Fruit fly (Drosophila melanogaster) whole organism, embryonic: Measurements from ENCODE around the gene CG42404.
A peak's percentile ranks its signal among the peaks of the same experiment; 100 is the strongest.

Experiments used
- BEAF-32 ChIP-seq: fragments of 200-800 bp; sonication (Bioruptor generic); optimal IDR thresholded peaks from 3 replicates; lab custom pipeline; 2017; ENCODE audit warnings: missing biosample characterization, missing genetic modification characterization, mild to moderate bottlenecking, moderate library complexity, missing genetic modification reagents
- BtbVII ChIP-seq: fragments of 200-800 bp; sonication (Bioruptor generic); optimal IDR thresholded peaks from 3 replicates; lab custom pipeline; 2017; ENCODE audit warnings: missing biosample characterization, mild to moderate bottlenecking, missing genetic modification characterization
- Bteb2 ChIP-seq: fragments of 200-800 bp; sonication (Bioruptor generic); optimal IDR thresholded peaks from 2 replicates; lab custom pipeline; 2016; ENCODE audit warnings: missing biosample characterization, missing genetic modification characterization
- CG1024 ChIP-seq: fragments of 200-800 bp; sonication (Bioruptor generic); IDR thresholded peaks from 2 replicates; pipeline ENCODE4 v1.3.6; 2022; ENCODE audit warnings: missing biosample characterization, missing genetic modification characterization
- CG10565 ChIP-seq: fragments of 200-800 bp; sonication (Bioruptor generic); optimal IDR thresholded peaks from 3 replicates; lab custom pipeline; 2016; ENCODE audit warnings: missing biosample characterization, mild to moderate bottlenecking, missing genetic modification characterization
- CG11456 ChIP-seq: fragments of 200-800 bp; sonication (Bioruptor generic); IDR thresholded peaks from 3 replicates; pipeline ENCODE4 v1.3.6; 2022; ENCODE audit warnings: missing biosample characterization, missing genetic modification characterization
- CG11696 ChIP-seq: fragments of 200-800 bp; sonication (Bioruptor generic); IDR thresholded peaks from 2 replicates; pipeline ENCODE4 v1.3.6; 2022; ENCODE audit warnings: missing biosample characterization, missing genetic modification characterization
- CG12155 ChIP-seq: fragments of 200-800 bp; sonication (Bioruptor generic); optimal IDR thresholded peaks from 3 replicates; lab custom pipeline; 2016; ENCODE audit warnings: missing biosample characterization, missing genetic modification characterization
- CG12391 ChIP-seq: fragments of 200-800 bp; sonication (Bioruptor generic); optimal IDR thresholded peaks from 3 replicates; lab custom pipeline; 2018; ENCODE audit warnings: missing biosample characterization, mild to moderate bottlenecking, missing genetic modification characterization, moderate library complexity
- CG13123 ChIP-seq: fragments of 200-800 bp; sonication (Bioruptor generic); optimal IDR thresholded peaks from 2 replicates; lab custom pipeline; 2016; ENCODE audit warnings: missing biosample characterization, missing genetic modification characterization
- CG13775 ChIP-seq: fragments of 200-800 bp; sonication (Bioruptor generic); optimal IDR thresholded peaks from 3 replicates; lab custom pipeline; 2017; ENCODE audit warnings: missing biosample characterization, mild to moderate bottlenecking, missing genetic modification characterization
- CG17361 ChIP-seq: fragments of 200-800 bp; sonication (Bioruptor generic); IDR thresholded peaks from 3 replicates; pipeline ENCODE4 v1.3.6; 2022; ENCODE audit warnings: missing biosample characterization, missing genetic modification characterization
- CG17385 ChIP-seq: fragments of 200-800 bp; sonication (Bioruptor generic); optimal IDR thresholded peaks from 3 replicates; lab custom pipeline; 2018; ENCODE audit warnings: missing biosample characterization, mild to moderate bottlenecking, missing genetic modification characterization
- CG18262 ChIP-seq: fragments of 200-800 bp; optimal IDR thresholded peaks from 3 replicates; lab custom pipeline; 2019; ENCODE audit warnings: missing biosample characterization, mild to moderate bottlenecking, missing genetic modification characterization, moderate library complexity
- CG18476 ChIP-seq: fragments of 200-800 bp; sonication (Bioruptor generic); optimal IDR thresholded peaks from 2 replicates; lab custom pipeline; 2016; ENCODE audit warnings: missing biosample characterization, mild to moderate bottlenecking, missing genetic modification characterization
- CG31224 ChIP-seq: fragments of 200-800 bp; sonication (Bioruptor generic); IDR thresholded peaks from 2 replicates; pipeline ENCODE4 v1.3.6; 2022; ENCODE audit warnings: missing biosample characterization, missing genetic modification characterization
- CG34376 ChIP-seq: fragments of 200-800 bp; sonication (Bioruptor generic); optimal IDR thresholded peaks from 2 replicates; lab custom pipeline; 2018; ENCODE audit warnings: missing biosample characterization, mild to moderate bottlenecking, missing genetic modification characterization
- CG6683 ChIP-seq: fragments of 200-800 bp; sonication (Bioruptor generic); optimal IDR thresholded peaks from 2 replicates; lab custom pipeline; 2017; ENCODE audit warnings: missing biosample characterization, mild to moderate bottlenecking, missing genetic modification characterization, missing genetic modification reagents
- CG6689 ChIP-seq: fragments of 200-800 bp; sonication (Bioruptor generic); IDR thresholded peaks from 2 replicates; pipeline ENCODE4 v1.3.6; 2022; ENCODE audit warnings: missing biosample characterization, missing genetic modification characterization
- CG8388 ChIP-seq: fragments of 200-800 bp; sonication (Bioruptor generic); optimal IDR thresholded peaks from 2 replicates; lab custom pipeline; 2019; ENCODE audit warnings: missing biosample characterization, mild to moderate bottlenecking, missing genetic modification characterization, moderate library complexity
- CkIIα-i1 ChIP-seq: fragments of 200-800 bp; sonication (Bioruptor generic); IDR thresholded peaks from 2 replicates; pipeline ENCODE4 v1.3.6; 2022; ENCODE audit warnings: missing biosample characterization, missing genetic modification characterization
- Dbx ChIP-seq: fragments of 200-800 bp; sonication (Bioruptor generic); IDR thresholded peaks from 3 replicates; pipeline ENCODE4 v1.3.6; 2022; ENCODE audit warnings: missing biosample characterization, missing genetic modification characterization
- Dip2 ChIP-seq: fragments of 200-800 bp; sonication (Bioruptor generic); IDR thresholded peaks from 2 replicates; pipeline ENCODE4 v1.3.6; 2022; ENCODE audit warnings: missing biosample characterization, missing genetic modification characterization
- Dp ChIP-seq: fragments of 200-800 bp; sonication (Bioruptor generic); optimal IDR thresholded peaks from 2 replicates; lab custom pipeline; 2018; ENCODE audit warnings: missing biosample characterization, mild to moderate bottlenecking, missing genetic modification characterization, moderate library complexity
- Drgx ChIP-seq: fragments of 200-800 bp; sonication (Bioruptor generic); IDR thresholded peaks from 2 replicates; pipeline ENCODE4 v1.3.6; 2022; ENCODE audit warnings: missing biosample characterization, missing genetic modification characterization
- Gsc ChIP-seq: fragments of 200-800 bp; sonication (Bioruptor generic); IDR thresholded peaks from 2 replicates; pipeline ENCODE4 v1.3.6; 2022; ENCODE audit warnings: missing biosample characterization, missing genetic modification characterization
- HLH54F ChIP-seq: fragments of 200-800 bp; sonication (Bioruptor generic); optimal IDR thresholded peaks from 3 replicates; lab custom pipeline; 2016; ENCODE audit warnings: missing biosample characterization, missing genetic modification characterization
- Optix ChIP-seq: fragments of 200-800 bp; sonication (Bioruptor generic); IDR thresholded peaks from 3 replicates; pipeline ENCODE4 v1.3.6; 2022; ENCODE audit warnings: missing biosample characterization, missing genetic modification characterization
- YL-1 ChIP-seq: fragments of 200-800 bp; sonication (Bioruptor generic); optimal IDR thresholded peaks from 3 replicates; lab custom pipeline; 2017; ENCODE audit warnings: missing biosample characterization, mild to moderate bottlenecking, missing genetic modification characterization
- ab ChIP-seq: fragments of 200-800 bp; sonication (Bioruptor generic); optimal IDR thresholded peaks from 2 replicates; lab custom pipeline; 2016; ENCODE audit warnings: missing biosample characterization, missing genetic modification characterization
- ase ChIP-seq: fragments of 200-800 bp; sonication (Bioruptor generic); IDR thresholded peaks from 3 replicates; pipeline ENCODE4 v1.3.6; 2022; ENCODE audit warnings: missing biosample characterization, missing genetic modification characterization
- bbx ChIP-seq: fragments of 200-800 bp; sonication (Bioruptor generic); IDR thresholded peaks from 2 replicates; pipeline ENCODE4 v1.3.6; 2022; ENCODE audit warnings: missing biosample characterization, missing genetic modification characterization; ENCODE audit not compliant: partially characterized antibody
- cad ChIP-seq: fragments of >200 bp; optimal IDR thresholded peaks from 2 replicates; lab custom pipeline; 2017; ENCODE audit warnings: missing biosample characterization, missing genetic modification characterization
- cg ChIP-seq: fragments of 200-800 bp; sonication (Bioruptor generic); optimal IDR thresholded peaks from 3 replicates; lab custom pipeline; 2019; ENCODE audit warnings: missing biosample characterization, mild to moderate bottlenecking, missing genetic modification characterization, moderate library complexity
- corto ChIP-seq: fragments of 200-800 bp; sonication (Bioruptor generic); optimal IDR thresholded peaks from 2 replicates; lab custom pipeline; 2016; ENCODE audit warnings: missing biosample characterization, mild to moderate bottlenecking, missing genetic modification characterization, moderate library complexity
- crc ChIP-seq: fragments of 200-800 bp; sonication (Bioruptor generic); optimal IDR thresholded peaks from 2 replicates; lab custom pipeline; 2016; ENCODE audit warnings: missing biosample characterization, missing genetic modification characterization
- dmrt11E ChIP-seq: fragments of 200-800 bp; sonication (Bioruptor generic); optimal IDR thresholded peaks from 3 replicates; lab custom pipeline; 2018; ENCODE audit warnings: missing biosample characterization, mild to moderate bottlenecking, missing genetic modification characterization, moderate library complexity
- fd64A ChIP-seq: fragments of 200-800 bp; sonication (Bioruptor generic); optimal IDR thresholded peaks from 3 replicates; lab custom pipeline; 2018; ENCODE audit warnings: missing biosample characterization, mild to moderate bottlenecking, missing genetic modification characterization
- fru ChIP-seq: fragments of >200 bp; optimal IDR thresholded peaks from 2 replicates; lab custom pipeline; 2017
- ken ChIP-seq: fragments of 200-800 bp; sonication (Bioruptor generic); IDR thresholded peaks from 3 replicates; pipeline ENCODE4 v1.3.6; 2022; ENCODE audit warnings: missing biosample characterization, missing genetic modification characterization
- lab ChIP-seq: fragments of 200-800 bp; sonication (Bioruptor generic); optimal IDR thresholded peaks from 3 replicates; lab custom pipeline; 2017; ENCODE audit warnings: missing biosample characterization, missing genetic modification characterization, mild to moderate bottlenecking, moderate library complexity, missing genetic modification reagents
- luna ChIP-seq: fragments of 200-800 bp; sonication (Bioruptor generic); optimal IDR thresholded peaks from 2 replicates; lab custom pipeline; 2016; ENCODE audit warnings: missing biosample characterization, missing genetic modification characterization
- org-1 ChIP-seq: fragments of 200-800 bp; sonication (Bioruptor generic); optimal IDR thresholded peaks from 2 replicates; lab custom pipeline; 2017; ENCODE audit warnings: missing biosample characterization, missing genetic modification characterization
- pb ChIP-seq: fragments of 200-800 bp; sonication (Bioruptor generic); optimal IDR thresholded peaks from 3 replicates; lab custom pipeline; 2016; ENCODE audit warnings: missing biosample characterization, missing genetic modification characterization
- pho ChIP-seq: fragments of 200-800 bp; sonication (Bioruptor generic); optimal IDR thresholded peaks from 2 replicates; lab custom pipeline; 2016; ENCODE audit warnings: missing biosample characterization, missing genetic modification characterization
- psq ChIP-seq: fragments of 200-800 bp; sonication (Bioruptor generic); optimal IDR thresholded peaks from 2 replicates; lab custom pipeline; 2017; ENCODE audit warnings: missing biosample characterization, missing genetic modification characterization
- rib ChIP-seq: fragments of 200-800 bp; sonication (Bioruptor generic); IDR thresholded peaks from 2 replicates; pipeline ENCODE4 v1.3.6; 2022; ENCODE audit warnings: missing biosample characterization, missing genetic modification characterization
- sug ChIP-seq: fragments of 200-800 bp; optimal IDR thresholded peaks from 2 replicates; lab custom pipeline; 2019; ENCODE audit warnings: missing biosample characterization, mild to moderate bottlenecking, missing genetic modification characterization, moderate library complexity
- toy ChIP-seq: fragments of 200-800 bp; sonication (Bioruptor generic); IDR thresholded peaks from 2 replicates; pipeline ENCODE4 v1.3.6; 2022; ENCODE audit warnings: missing biosample characterization, missing genetic modification characterization
- twi ChIP-seq: fragments of 200-800 bp; optimal IDR thresholded peaks from 2 replicates; lab custom pipeline; 2019; ENCODE audit warnings: missing biosample characterization, mild to moderate bottlenecking, missing genetic modification characterization, moderate library complexity

Gene CG42404

DNA sequence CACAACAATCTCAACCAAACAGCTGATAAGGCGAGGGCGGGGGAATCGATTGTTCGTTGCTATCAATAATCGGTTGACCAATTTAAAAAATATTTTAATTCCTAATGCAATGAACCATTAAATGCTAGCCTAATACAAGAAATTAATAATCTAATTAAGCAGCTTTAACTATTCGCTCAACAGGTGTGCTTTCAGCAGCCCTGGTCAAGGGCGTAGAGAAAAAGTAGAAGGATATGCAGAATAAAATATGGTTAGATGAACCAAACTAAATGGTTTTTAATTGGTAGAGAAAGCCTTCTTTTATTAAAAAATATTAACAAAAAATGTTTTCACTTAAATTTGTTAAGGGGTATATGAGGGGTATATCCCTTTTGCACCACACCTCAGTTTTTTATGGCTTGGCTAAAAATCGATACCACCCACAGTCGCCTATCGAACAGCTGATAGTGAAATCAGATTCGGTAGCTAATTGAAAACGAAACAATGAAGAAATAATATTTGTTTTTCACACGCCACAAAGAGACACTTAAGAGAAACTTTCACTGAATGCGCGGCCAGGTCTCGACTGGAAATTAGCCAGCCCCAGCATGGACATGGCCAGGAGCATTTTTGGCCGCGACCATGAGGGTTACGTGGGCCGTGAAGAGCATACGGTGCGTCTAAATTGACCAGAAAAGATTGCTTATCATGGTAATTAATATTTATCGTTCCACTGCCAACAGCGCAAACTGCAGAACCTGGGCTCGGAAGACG lies 30.9 kb upstream of the CG42404 start, which contains the start of the genes SIDL and CG12241 (continued):
- TF ChIP-seq CG12155 (GFP tag; lab: Kevin White, UChicago) (peak; percentile 60), BtbVII (peak; percentile 82), bbx (GFP tag; lab: Robert Waterston, UW) (no peak), Dbx (GFP tag; lab: Robert Waterston, UW) (peak; percentile 94), dmrt11E (tag; lab: Kevin White, UChicago) (peak; percentile 12), CG17385 (no peak), Dip2 (GFP tag; lab: Robert Waterston, UW) (0 out of 2 replicates have a peak, but pooled peaks have one; percentile 44), YL-1 (GFP tag; lab: Kevin White, UChicago) (peak; percentile 43), CG34376 (GFP tag; lab: Kevin White, UChicago) (peak; percentile 71), lab (no peak), Gsc (GFP tag; lab: Robert Waterston, UW) (peak; percentile 78), crc (GFP tag; lab: Kevin White, UChicago) (peak; percentile 67), CG18262 (tag; lab: Kevin White, UChicago) (peak; percentile 90), fd64A (GFP tag; lab: Kevin White, UChicago) (no peak), ase (GFP tag; lab: Robert Waterston, UW) (peak; percentile 91), CG6683 (GFP tag; lab: Kevin White, UChicago) (peak; percentile 57), ken (GFP tag; lab: Robert Waterston, UW) (peak; percentile 61; the same call in 1 of the 3 replicates), CG11696 (GFP tag; lab: Robert Waterston, UW) (peak; percentile 88), sug (peak; percentile 75), CG13123 (GFP tag; lab: Kevin White, UChicago) (peak; percentile 18), luna (GFP tag; lab: Kevin White, UChicago) (peak; percentile 75), cg (GFP tag; lab: Kevin White, UChicago) (no peak), CkIIα-i1 (GFP tag; lab: Robert Waterston, UW) (no peak), CG31224 (peak; percentile 87), org-1 (GFP tag; lab: Kevin White, UChicago) (peak; percentile 11), pho (GFP tag; lab: Kevin White, UChicago) (peak; percentile 79), corto (GFP tag; lab: Kevin White, UChicago) (no peak), rib (GFP tag; lab: Robert Waterston, UW) (peak; percentile 91), CG12391 (peak; percentile 72), CG17361 (peak; percentile 93), ab (no peak), CG13775 (GFP tag; lab: Kevin White, UChicago) (peak; percentile 76), HLH54F (GFP tag; lab: Kevin White, UChicago) (peak; percentile 59), CG1024 (peak; percentile 87), CG18476 (peak; percentile 86), psq (peak; percentile 13), CG8388 (peak; percentile 64), CG11456 (GFP tag; lab: Robert Waterston, UW) (peak; percentile 93), pb (GFP tag; lab: Kevin White, UChicago) (peak; percentile 73), CG6689 (GFP tag; lab: Robert Waterston, UW) (peak; percentile 96), Bteb2 (peak; percentile 63), Drgx (peak; percentile 96), Dp (GFP tag; lab: Kevin White, UChicago) (peak; percentile 54), cad (GFP tag; lab: Kevin White, UChicago) (no peak), fru (no peak), Optix (peak; percentile 23; the same call in 1 of the 3 replicates), BEAF-32 (peak; percentile 59), toy (GFP tag; lab: Robert Waterston, UW) (peak; percentile 77), twi (tag; lab: Kevin White, UChicago) (peak; percentile 13), CG10565 (GFP tag; lab: Kevin White, UChicago) (peak; percentile 16)
